Worm (Caenorhabditis elegans): ENCODE results near the gene spe-44.

DNA sequence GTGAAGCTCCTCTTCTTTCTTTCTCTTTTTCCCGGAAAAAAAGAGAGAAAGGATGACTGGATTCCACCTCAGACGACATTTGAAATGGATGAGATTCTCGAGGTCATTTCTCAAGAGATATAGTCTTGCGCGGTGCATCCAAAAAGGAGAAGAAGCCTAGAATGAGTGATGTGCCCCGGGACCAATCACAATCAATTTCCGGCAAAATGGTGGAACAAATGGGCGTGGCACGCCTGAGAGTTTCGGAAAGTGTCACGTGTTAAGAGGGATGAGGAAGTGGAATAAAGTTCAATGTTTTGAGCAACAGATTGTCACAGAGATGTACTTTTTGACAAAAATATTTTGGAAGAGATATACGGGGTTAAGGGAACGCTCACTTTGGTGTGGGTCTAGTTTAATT lies 28.4 kb downstream of the spe-44 start:
- TF ChIP-seq lin-32 (GFP tag; optimal IDR thresholded peaks at IDR 0.05), result no peak
- TF ChIP-seq pha-4 (tag; optimal IDR thresholded peaks at IDR 0.05), result no peak
- TF ChIP-seq unc-120 (tag; optimal IDR thresholded peaks at IDR 0.05; ENCODE audit: poor library complexity, severe bottlenecking), result no peak
- no peak for TF ChIP-seq elt-3 (tag; optimal IDR thresholded peaks at IDR 0.05)
- TF ChIP-seq sem-2 (GFP tag; optimal IDR thresholded peaks at IDR 0.05), result no peak
- TF ChIP-seq lin-13 (tag; optimal IDR thresholded peaks at IDR 0.05), result no peak
- TF ChIP-seq nhr-12 (tag; optimal IDR thresholded peaks at IDR 0.05), result no peak
- no peak for TF ChIP-seq lsy-2 (tag; optimal IDR thresholded peaks at IDR 0.05)
- no peak for TF ChIP-seq ztf-11 (tag; optimal IDR thresholded peaks at IDR 0.05)
- TF ChIP-seq ham-2 (GFP tag; optimal IDR thresholded peaks at IDR 0.05), result no peak
- TF ChIP-seq hlh-1 (tag; optimal IDR thresholded peaks at IDR 0.05), result no peak
- no peak for TF ChIP-seq snpc-4 (tag; optimal IDR thresholded peaks at IDR 0.05)
- no peak for TF ChIP-seq mab-5 (tag; optimal IDR thresholded peaks at IDR 0.05)
